Worm (Caenorhabditis elegans) whole organism, L1 larva: ENCODE results near the gene his-71.
A peak's percentile ranks its signal among the peaks of the same experiment; 100 is the strongest.

Experiments
- aha-1 ChIP-seq: fragments of 150-350 bp; optimal IDR thresholded peaks from 2 replicates; lab custom pipeline; 2014; ENCODE audit warnings: missing biosample characterization, missing genetic modification characterization
- alr-1 ChIP-seq: fragments of 200-800 bp; sonication (Bioruptor generic); optimal IDR thresholded peaks from 2 replicates; lab custom pipeline; 2018; ENCODE audit warnings: borderline replicate concordance, mild to moderate bottlenecking, missing genetic modification characterization, missing compliant biosample characterization
- ama-1 ChIP-seq: fragments of 150-350 bp; optimal IDR thresholded peaks from 2 replicates; lab custom pipeline; 2014
- ceh-90 ChIP-seq: sonication (generic microtip); optimal IDR thresholded peaks from 2 replicates; lab custom pipeline; 2016; ENCODE audit warnings: missing genetic modification characterization, missing compliant biosample characterization
- dpl-1 ChIP-seq, 3 experiments: fragments of 150-350 bp in 2 of 3; sonication (generic microtip) in 1 of 3; optimal IDR thresholded peaks; 2 replicates each; lab custom pipeline; 2014 to 2017; ENCODE audit warnings: missing biosample characterization in 3 of 3, missing genetic modification characterization in 3 of 3, missing genetic modification reagents in 3 of 3
- dsc-1 ChIP-seq: sonication (generic microtip); optimal IDR thresholded peaks from 2 replicates; lab custom pipeline; 2016; ENCODE audit warnings: mild to moderate bottlenecking, missing genetic modification characterization, missing compliant biosample characterization
- efl-1 ChIP-seq, 4 experiments: fragments of 150-350 bp; optimal IDR thresholded peaks in 3 of 4; peaks in 1 of 4; 1 replicate in 1 of 4; 2 replicates in 3 of 4; lab custom pipeline; 2014; ENCODE audit warnings: missing biosample characterization in 2 of 4, missing genetic modification characterization in 2 of 4, missing genetic modification reagents in 2 of 4
- efl-3 ChIP-seq: fragments of 200-800 bp; sonication (Bioruptor generic); optimal IDR thresholded peaks from 2 replicates; lab custom pipeline; 2018; ENCODE audit warnings: mild to moderate bottlenecking, missing genetic modification characterization, missing compliant biosample characterization
- egl-27 ChIP-seq, 2 experiments: fragments of 150-350 bp in 1 of 2; sonication (generic microtip); optimal IDR thresholded peaks; 3 replicates each; lab custom pipeline; 2017 to 2018; ENCODE audit warnings: missing biosample characterization in 2 of 2, missing genetic modification characterization in 2 of 2, missing genetic modification reagents in 2 of 2
- elt-2 ChIP-seq: sonication (generic microtip); optimal IDR thresholded peaks from 2 replicates; lab custom pipeline; 2016; ENCODE audit warnings: missing genetic modification characterization, mild to moderate bottlenecking, inconsistent platforms, missing compliant biosample characterization, missing genetic modification reagents
- fkh-10 ChIP-seq: sonication (generic microtip); optimal IDR thresholded peaks from 2 replicates; lab custom pipeline; 2017; ENCODE audit warnings: missing biosample characterization, missing genetic modification reagents, missing genetic modification characterization
- grh-1 ChIP-seq: fragments of 200-800 bp; sonication (Bioruptor generic); IDR thresholded peaks from 2 replicates; pipeline ENCODE4 v1.3.6; 2022; ENCODE audit warnings: missing genetic modification reagents, missing genetic modification characterization, missing compliant biosample characterization
- hlh-4 ChIP-seq: sonication (generic microtip); optimal IDR thresholded peaks from 2 replicates; lab custom pipeline; 2016; ENCODE audit warnings: mild to moderate bottlenecking, missing genetic modification characterization, missing compliant biosample characterization
- irx-1 ChIP-seq: sonication (generic microtip); optimal IDR thresholded peaks from 2 replicates; lab custom pipeline; 2016; ENCODE audit warnings: missing genetic modification characterization, missing compliant biosample characterization
- lin-13 ChIP-seq: fragments of 150-350 bp; optimal IDR thresholded peaks from 2 replicates; lab custom pipeline; 2014; ENCODE audit warnings: missing biosample characterization, missing genetic modification reagents, missing genetic modification characterization
- lin-15B ChIP-seq: fragments of 150-350 bp; sonication (generic microtip); optimal IDR thresholded peaks from 3 replicates; lab custom pipeline; 2014; ENCODE audit warnings: missing biosample characterization, missing genetic modification characterization
- lin-35 ChIP-seq, 2 experiments: fragments of 150-350 bp; optimal IDR thresholded peaks; 2 replicates each; lab custom pipeline; 2014; ENCODE audit warnings: missing biosample characterization in 2 of 2, missing genetic modification characterization in 2 of 2, missing genetic modification reagents in 2 of 2
- lin-39 ChIP-seq: fragments of 150-350 bp; optimal IDR thresholded peaks from 2 replicates; lab custom pipeline; 2014; ENCODE audit warnings: missing biosample characterization, missing genetic modification reagents, missing genetic modification characterization
- lir-3 ChIP-seq: sonication (generic microtip); optimal IDR thresholded peaks from 2 replicates; lab custom pipeline; 2016; ENCODE audit warnings: mild to moderate bottlenecking, missing genetic modification characterization, moderate library complexity, missing compliant biosample characterization; ENCODE audit not compliant: poor library complexity
- lsy-2 ChIP-seq, 2 experiments: fragments of 150-350 bp; optimal IDR thresholded peaks; 2 replicates each; lab custom pipeline; 2014; ENCODE audit warnings: missing biosample characterization in 2 of 2, missing genetic modification characterization in 2 of 2
- mab-9 ChIP-seq: fragments of 200-800 bp; sonication (Bioruptor generic); IDR thresholded peaks from 2 replicates; pipeline ENCODE4 v1.3.6; 2022; ENCODE audit warnings: missing genetic modification reagents, missing genetic modification characterization, missing compliant biosample characterization
- mef-2 ChIP-seq: fragments of 150-350 bp; optimal IDR thresholded peaks from 2 replicates; lab custom pipeline; 2014; ENCODE audit warnings: missing biosample characterization, missing genetic modification characterization
- mep-1 ChIP-seq: fragments of 150-350 bp; optimal IDR thresholded peaks from 2 replicates; lab custom pipeline; 2014; ENCODE audit warnings: missing biosample characterization, missing genetic modification characterization
- nhr-11 ChIP-seq: fragments of 150-350 bp; optimal IDR thresholded peaks from 2 replicates; lab custom pipeline; 2014; ENCODE audit warnings: missing biosample characterization, missing genetic modification characterization
- nhr-19 ChIP-seq: fragments of 200-800 bp; sonication (Bioruptor generic); conservative IDR thresholded peaks from 2 replicates; pipeline ENCODE4 v1.3.6; 2022; ENCODE audit warnings: missing genetic modification characterization, missing compliant biosample characterization
- nhr-237 ChIP-seq: fragments of 150-350 bp; optimal IDR thresholded peaks from 2 replicates; lab custom pipeline; 2014; ENCODE audit warnings: missing biosample characterization, missing genetic modification characterization
- nhr-77 ChIP-seq: fragments of 150-350 bp; optimal IDR thresholded peaks from 2 replicates; lab custom pipeline; 2014; ENCODE audit warnings: missing biosample characterization, missing genetic modification characterization
- nhr-85 ChIP-seq: sonication (generic microtip); peaks from one replicate; lab custom pipeline; 2016; ENCODE audit warnings: missing genetic modification characterization, inconsistent platforms, missing compliant biosample characterization
- nhr-90 ChIP-seq: sonication (generic microtip); optimal IDR thresholded peaks from 2 replicates; lab custom pipeline; 2016; ENCODE audit warnings: mild to moderate bottlenecking, missing genetic modification characterization, missing compliant biosample characterization; ENCODE audit not compliant: poor library complexity
- pag-3 ChIP-seq: sonication (generic microtip); optimal IDR thresholded peaks from 2 replicates; lab custom pipeline; 2017; ENCODE audit warnings: missing genetic modification characterization, mild to moderate bottlenecking, missing compliant biosample characterization, antibody characterized with exemption, borderline replicate concordance; ENCODE audit not compliant: insufficient read depth
- pax-3 ChIP-seq: fragments of 200-800 bp; sonication (Bioruptor generic); optimal IDR thresholded peaks from 2 replicates; lab custom pipeline; 2018; ENCODE audit warnings: mild to moderate bottlenecking, missing genetic modification characterization, moderate library complexity, missing compliant biosample characterization
- pqm-1 ChIP-seq: sonication (generic microtip); optimal IDR thresholded peaks from 3 replicates; lab custom pipeline; 2017; ENCODE audit warnings: missing biosample characterization, missing genetic modification characterization
- rnt-1 ChIP-seq: sonication (generic microtip); optimal IDR thresholded peaks from 2 replicates; lab custom pipeline; 2016; ENCODE audit warnings: mild to moderate bottlenecking, missing genetic modification characterization, moderate library complexity, missing compliant biosample characterization
- skn-1 ChIP-seq: fragments of 150-350 bp; optimal IDR thresholded peaks from 2 replicates; lab custom pipeline; 2014; ENCODE audit warnings: missing biosample characterization, missing genetic modification characterization
- snpc-4 ChIP-seq: fragments of 150-350 bp; optimal IDR thresholded peaks from 2 replicates; lab custom pipeline; 2014; ENCODE audit warnings: missing biosample characterization, missing genetic modification characterization
- snu-23 ChIP-seq: sonication (generic microtip); optimal IDR thresholded peaks from 2 replicates; lab custom pipeline; 2016; ENCODE audit warnings: missing genetic modification characterization, missing compliant biosample characterization
- sptf-1 ChIP-seq: fragments of 150-350 bp; optimal IDR thresholded peaks from 2 replicates; lab custom pipeline; 2014; ENCODE audit warnings: missing biosample characterization, missing genetic modification characterization
- swsn-7 ChIP-seq: sonication (generic microtip); optimal IDR thresholded peaks from 2 replicates; lab custom pipeline; 2016; ENCODE audit warnings: missing genetic modification characterization, missing compliant biosample characterization
- tbx-2 ChIP-seq: sonication (generic microtip); optimal IDR thresholded peaks from 2 replicates; lab custom pipeline; 2016; ENCODE audit warnings: missing genetic modification characterization, missing compliant biosample characterization
- unc-62 ChIP-seq: fragments of 150-350 bp; optimal IDR thresholded peaks from 2 replicates; lab custom pipeline; 2014; ENCODE audit warnings: missing biosample characterization, missing genetic modification reagents, missing genetic modification characterization
- unc-86 ChIP-seq: sonication (generic microtip); optimal IDR thresholded peaks from 2 replicates; lab custom pipeline; 2016; ENCODE audit warnings: missing genetic modification characterization, missing compliant biosample characterization
- vab-15 ChIP-seq: sonication (generic microtip); optimal IDR thresholded peaks from 2 replicates; lab custom pipeline; 2017; ENCODE audit warnings: missing genotype, mild to moderate bottlenecking, missing genetic modification characterization, missing compliant biosample characterization
- xbp-1 ChIP-seq: sonication (generic microtip); optimal IDR thresholded peaks from 2 replicates; lab custom pipeline; 2016; ENCODE audit warnings: missing genetic modification characterization, missing compliant biosample characterization
- zag-1 ChIP-seq: fragments of 150-350 bp; optimal IDR thresholded peaks from 2 replicates; lab custom pipeline; 2014; ENCODE audit warnings: missing biosample characterization, missing genetic modification characterization
- zip-4 ChIP-seq: fragments of 200-800 bp; sonication (Bioruptor generic); optimal IDR thresholded peaks from 2 replicates; lab custom pipeline; 2018; ENCODE audit warnings: mild to moderate bottlenecking, missing genetic modification characterization, moderate library complexity, missing compliant biosample characterization
- ztf-11 ChIP-seq, 2 experiments: sonication (generic microtip); optimal IDR thresholded peaks; 2 replicates each; lab custom pipeline; 2016 to 2017; ENCODE audit warnings: missing genetic modification characterization in 2 of 2, missing biosample characterization in 1 of 2, missing compliant biosample characterization in 1 of 2
- ztf-4 ChIP-seq: fragments of 150-350 bp; optimal IDR thresholded peaks from 2 replicates; lab custom pipeline; 2014; ENCODE audit warnings: missing biosample characterization, missing genetic modification characterization

his-71 gene

ce11 chrX:8029080-8029479 lies 47.2 kb upstream of the his-71 start, which contains the start of gene C34D10.1 (continued):
- TF ChIP-seq snu-23 (GFP tag; lab: Kevin White, UChicago) (peak; percentile 89), alr-1 (tag; lab: Kevin White, UChicago) (no peak), sptf-1 (tag; lab: Kevin White, UChicago) (no peak), unc-86 (tag; lab: Kevin White, UChicago) (peak; percentile 37), lsy-2 (tag; optimal IDR thresholded peaks at IDR 0.05; lab: Kevin White, UChicago) (peak; percentile 71 to 74), tbx-2 (tag; lab: Kevin White, UChicago) (peak; percentile 80), pag-3 (no peak), lin-13 (GFP tag; lab: Kevin White, UChicago) (peak; percentile 50), ama-1 (lab: Kevin White, UChicago) (peak; percentile 15), dsc-1 (tag; lab: Kevin White, UChicago) (peak; percentile 48), mef-2 (tag; lab: Kevin White, UChicago) (no peak), nhr-90 (tag; lab: Kevin White, UChicago) (peak; percentile 63), lin-35 (GFP tag; optimal IDR thresholded peaks at IDR 0.05; lab: Kevin White, UChicago) (peak; percentile 65 to 76), dpl-1 (GFP tag; optimal IDR thresholded peaks at IDR 0.05; lab: Kevin White, UChicago) (peak; percentile 50 to 72 (median 66)), lin-39 (tag; lab: Kevin White, UChicago) (peak; percentile 45), irx-1 (tag; lab: Kevin White, UChicago) (peak; percentile 16), swsn-7 (tag; lab: Kevin White, UChicago) (peak; percentile 78), mep-1 (tag; lab: Kevin White, UChicago) (peak; percentile 83)
- TF ChIP-seq, all 84 proteins: peak for 37

ce11 chrX:8027509-8027908 lies 45.6 kb upstream of the his-71 start:
- TF ChIP-seq mab-9 (GFP tag; lab: Robert Waterston, UW) (0 out of 2 replicates have a peak, but pooled peaks have one; percentile 6), ztf-4 (tag; lab: Kevin White, UChicago) (no peak), lin-35 (GFP tag; optimal IDR thresholded peaks at IDR 0.05; lab: Kevin White, UChicago) (peak in 1 of 2 experiments; percentile 1), ztf-11 (tag; optimal IDR thresholded peaks at IDR 0.05; lab: Kevin White, UChicago) (no peak), lin-15B (tag; lab: Kevin White, UChicago) (no peak), aha-1 (tag; lab: Kevin White, UChicago) (no peak), efl-1 (optimal IDR thresholded peaks at IDR 0.05; lab: Kevin White, UChicago) (peak in 1 of 2 experiments; percentile 7), efl-1 (GFP tag; optimal IDR thresholded peaks at IDR 0.05 in 1 of 2; lab: Kevin White, UChicago) (peak; percentile 50 to 93)

- TF ChIP-seq lin-15B (tag; lab: Kevin White, UChicago) = no peak
- TF ChIP-seq nhr-11 = no peak
- TF ChIP-seq dsc-1 (tag; lab: Kevin White, UChicago) = no peak
- no peak for TF ChIP-seq ztf-11 (tag; optimal IDR thresholded peaks at IDR 0.05; lab: Kevin White, UChicago)
- no peak for TF ChIP-seq fkh-10 (GFP tag; lab: Kevin White, UChicago)
- peak; percentile 46 for TF ChIP-seq elt-2 (tag; lab: Kevin White, UChicago)
- no peak for TF ChIP-seq skn-1 (tag; lab: Kevin White, UChicago)
- TF ChIP-seq rnt-1 = peak; percentile 27
- no peak for TF ChIP-seq vab-15 (tag; lab: Kevin White, UChicago)
- no peak for TF ChIP-seq lin-39 (tag; lab: Kevin White, UChicago)
- TF ChIP-seq efl-3 (GFP tag; lab: Kevin White, UChicago) = no peak
- no peak for TF ChIP-seq pax-3 (tag; lab: Kevin White, UChicago)
- no peak for TF ChIP-seq hlh-4
- no peak for TF ChIP-seq egl-27 (tag; optimal IDR thresholded peaks at IDR 0.05; lab: Kevin White, UChicago)
- no peak for TF ChIP-seq grh-1 (GFP tag; lab: Robert Waterston, UW)
- TF ChIP-seq snpc-4 (tag; lab: Kevin White, UChicago) = no peak
- no peak for TF ChIP-seq ceh-90 (tag; lab: Kevin White, UChicago)
- no peak for TF ChIP-seq zag-1 (tag; lab: Kevin White, UChicago)
- no peak for TF ChIP-seq efl-1 (optimal IDR thresholded peaks at IDR 0.05; lab: Kevin White, UChicago)
- TF ChIP-seq efl-1 (GFP tag; optimal IDR thresholded peaks at IDR 0.05 in 1 of 2; lab: Kevin White, UChicago) = peak in 1 of 2 experiments; percentile 34
- TF ChIP-seq unc-62 = no peak
- no peak for TF ChIP-seq pqm-1 (tag; lab: Kevin White, UChicago)
- no peak for TF ChIP-seq lir-3 (tag; lab: Kevin White, UChicago)
- TF ChIP-seq nhr-85 (tag; lab: Kevin White, UChicago) = no peak
- no peak for TF ChIP-seq unc-86 (tag; lab: Kevin White, UChicago)
- peak; percentile 67 for TF ChIP-seq snu-23 (GFP tag; lab: Kevin White, UChicago)
- no peak for TF ChIP-seq sptf-1 (tag; lab: Kevin White, UChicago)
- no peak for TF ChIP-seq zip-4 (GFP tag; lab: Kevin White, UChicago)
- TF ChIP-seq nhr-77 (tag; lab: Kevin White, UChicago) = no peak
- TF ChIP-seq nhr-237 (tag; lab: Kevin White, UChicago) = no peak
- TF ChIP-seq nhr-19 (GFP tag; lab: Robert Waterston, UW) = peak; percentile 44
- TF ChIP-seq xbp-1 = no peak
- no peak for TF ChIP-seq mep-1 (tag; lab: Kevin White, UChicago)
Observed at ce11 chrX:8026709-8027108, 44.8 kb upstream of the his-71 start.
